Worm (Caenorhabditis elegans): ENCODE measurements around the gene C18A11.4.

- TF ChIP-seq nfya-2 (GFP tag; IDR thresholded peaks at IDR 0.05), result no peak
- no peak for TF ChIP-seq T07F8.4 (tag; optimal IDR thresholded peaks at IDR 0.05)
- no peak for TF ChIP-seq F23B12.7 (tag; optimal IDR thresholded peaks at IDR 0.05; ENCODE audit: insufficient read depth)
- TF ChIP-seq attf-3 (GFP tag; conservative IDR thresholded peaks at IDR 0.05), result no peak
- no peak for TF ChIP-seq snpc-4 (GFP tag; optimal IDR thresholded peaks at IDR 0.05)
- no peak for TF ChIP-seq snpc-4 (tag; optimal IDR thresholded peaks at IDR 0.05)
- TF ChIP-seq sdz-38 (tag; optimal IDR thresholded peaks at IDR 0.05), result no peak
- no peak for TF ChIP-seq rec-8 (tag; optimal IDR thresholded peaks at IDR 0.05)
- TF ChIP-seq nhr-27 (tag; optimal IDR thresholded peaks at IDR 0.05), result no peak
- TF ChIP-seq efl-1 (GFP tag; optimal IDR thresholded peaks at IDR 0.05), result no peak
- TF ChIP-seq F57A8.1 (GFP tag; optimal IDR thresholded peaks at IDR 0.05), result no peak
- TF ChIP-seq hlh-26 (GFP tag; conservative IDR thresholded peaks at IDR 0.05), result no peak
- TF ChIP-seq unc-62 (GFP tag; optimal IDR thresholded peaks at IDR 0.05), result no peak
- TF ChIP-seq chd-7 (tag; optimal IDR thresholded peaks at IDR 0.05), result peak; percentile 62
- no peak for TF ChIP-seq aptf-3 (GFP tag; IDR thresholded peaks at IDR 0.05)
These were observed 38.6 kb downstream of the C18A11.4 start, which contains the start of gene K07E3.4 for ce11 chrX:8083919-8084318.
